Fruit fly (Drosophila melanogaster): ENCODE results near the gene CG13937.
A peak's percentile ranks its signal among the peaks of the same experiment; 100 is the strongest.

Gene CG13937

DNA sequence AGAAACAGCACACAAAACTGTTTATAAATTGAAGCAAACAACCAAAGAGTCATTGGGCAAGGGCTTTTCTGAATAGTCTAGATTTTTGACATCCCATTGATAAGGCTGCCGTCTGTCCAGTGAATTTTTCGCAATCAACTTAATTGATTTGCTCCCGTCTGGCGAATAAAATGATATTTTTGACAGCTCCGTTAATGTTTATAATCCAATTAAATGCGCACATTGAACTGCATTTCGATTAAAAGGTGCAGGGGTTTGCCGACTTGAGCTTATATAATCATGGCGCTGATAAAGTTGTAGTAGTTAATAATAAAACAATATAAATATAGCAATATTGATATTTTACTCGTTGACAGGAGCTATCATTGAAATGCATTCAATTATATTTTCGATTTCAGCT lies 26.2 kb upstream of the CG13937 start:
- TF ChIP-seq CG11617 (GFP tag; optimal IDR thresholded peaks at IDR 0.05) = no peak
- TF ChIP-seq pad (GFP tag; optimal IDR thresholded peaks at IDR 0.05) = no peak
- TF ChIP-seq CG5204 (GFP tag; optimal IDR thresholded peaks at IDR 0.05) = no peak
- TF ChIP-seq CG7045 (GFP tag; optimal IDR thresholded peaks at IDR 0.05) = no peak
- TF ChIP-seq kay (GFP tag; ENCODE audit: borderline replicate concordance) = no peak
- no peak for TF ChIP-seq Mnt (GFP tag; optimal IDR thresholded peaks at IDR 0.05)

dm6 chr3L:1906208-1906607 lies 23.4 kb upstream of the CG13937 start:
- TF ChIP-seq CG5204 (GFP tag; optimal IDR thresholded peaks at IDR 0.05) = no peak
- no peak for TF ChIP-seq CG7101 (tag; optimal IDR thresholded peaks at IDR 0.05)
- TF ChIP-seq tj (GFP tag; optimal IDR thresholded peaks at IDR 0.05) = no peak

DNA sequence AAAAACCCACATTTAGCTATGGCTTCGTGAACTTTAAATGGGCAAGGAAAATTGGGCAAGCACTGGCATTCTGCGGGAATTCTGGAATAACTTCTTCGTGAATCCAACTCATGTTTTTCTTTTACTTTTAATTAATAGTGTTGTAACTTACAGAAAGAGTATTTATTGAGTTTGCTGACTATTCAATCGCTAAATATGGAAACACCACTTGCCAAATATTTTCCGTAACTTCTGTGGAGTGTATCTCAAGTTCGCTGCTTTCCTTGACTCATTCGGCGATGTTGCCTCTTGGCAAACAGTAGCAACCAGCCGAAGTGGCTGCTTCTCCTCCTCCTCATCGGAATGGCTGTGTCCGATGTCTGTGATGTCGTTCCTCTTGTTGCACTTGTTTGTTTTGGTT lies 22.4 kb upstream of the CG13937 start:
- TF ChIP-seq CG1620 (GFP tag; optimal IDR thresholded peaks at IDR 0.05) (no peak), pad (GFP tag; optimal IDR thresholded peaks at IDR 0.05) (no peak), ovo (GFP tag; optimal IDR thresholded peaks at IDR 0.05) (no peak), cic (GFP tag; optimal IDR thresholded peaks at IDR 0.05) (no peak), CG12768 (GFP tag; optimal IDR thresholded peaks at IDR 0.05) (no peak), tj (GFP tag; optimal IDR thresholded peaks at IDR 0.05) (no peak), Crg-1 (GFP tag; optimal IDR thresholded peaks at IDR 0.05) (no peak), CG5204 (GFP tag; optimal IDR thresholded peaks at IDR 0.05) (no peak), Hr96 (GFP tag; optimal IDR thresholded peaks at IDR 0.05) (no peak)

DNA sequence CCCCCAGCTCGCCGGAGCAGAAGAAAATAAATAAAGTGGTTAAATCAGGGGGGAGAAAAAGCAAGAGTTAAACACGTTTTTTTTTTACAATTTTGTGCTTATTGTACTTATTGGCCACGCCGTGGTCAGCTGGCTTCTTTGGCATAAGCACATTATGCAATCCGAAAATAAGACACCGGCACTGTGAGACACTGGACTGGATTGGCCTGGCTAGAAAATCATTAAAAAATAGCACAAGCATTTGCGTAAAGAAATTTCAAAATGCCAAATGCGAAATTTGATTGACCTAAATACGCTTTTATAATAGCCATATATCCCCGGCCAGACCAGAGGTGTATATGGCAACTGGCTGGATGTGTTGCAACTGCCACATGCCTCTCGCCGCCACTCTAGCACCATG lies 21.6 kb upstream of the CG13937 start:
- TF ChIP-seq toe (GFP tag; optimal IDR thresholded peaks at IDR 0.05) (no peak), ovo (GFP tag; optimal IDR thresholded peaks at IDR 0.05) (no peak)

DNA sequence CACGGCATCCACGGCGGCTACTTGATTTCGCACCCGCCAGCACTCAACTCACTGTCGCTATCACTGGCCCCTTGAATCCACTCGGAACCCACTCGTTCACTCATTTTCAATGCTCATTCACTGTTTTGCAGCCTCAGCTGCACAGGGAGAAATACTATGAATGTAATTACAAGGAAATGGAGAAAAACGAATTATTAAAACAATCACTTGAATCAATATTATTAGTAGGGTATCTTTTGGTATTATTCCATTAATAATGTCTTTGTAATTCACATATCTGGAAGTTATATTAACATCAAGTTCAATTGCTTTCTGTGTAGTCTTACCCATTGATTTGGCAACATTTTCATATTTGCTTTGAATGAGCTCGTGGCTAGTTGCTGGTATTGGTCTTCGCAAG lies 17.8 kb upstream of the CG13937 start:
- no peak for TF ChIP-seq CG1620 (GFP tag; optimal IDR thresholded peaks at IDR 0.05)
- no peak for TF ChIP-seq pad (GFP tag; optimal IDR thresholded peaks at IDR 0.05)
- TF ChIP-seq toe (GFP tag; optimal IDR thresholded peaks at IDR 0.05) = no peak
- TF ChIP-seq CG5204 (GFP tag; optimal IDR thresholded peaks at IDR 0.05) = no peak

DNA sequence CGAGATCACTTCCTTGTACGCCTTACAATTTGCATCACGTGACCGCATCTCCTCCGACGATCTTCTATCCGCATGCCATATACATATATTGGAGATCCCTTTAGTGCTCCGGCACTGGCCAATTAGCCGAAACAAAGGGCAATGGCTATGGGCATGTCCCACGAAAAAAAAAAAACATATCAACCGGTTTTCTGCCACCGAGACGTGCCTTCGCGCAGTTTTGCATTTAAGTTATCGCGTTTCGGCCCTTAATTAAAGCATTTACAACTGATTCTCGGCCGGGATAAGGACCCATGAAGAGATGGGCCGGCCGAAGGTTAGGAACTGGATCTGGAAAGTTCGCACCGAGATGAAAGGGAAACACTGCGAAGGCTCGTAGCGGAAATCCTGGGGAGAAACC lies 16.8 kb upstream of the CG13937 start:
- no peak for TF ChIP-seq pad (GFP tag; optimal IDR thresholded peaks at IDR 0.05)
- TF ChIP-seq Crg-1 (GFP tag; optimal IDR thresholded peaks at IDR 0.05) = no peak

dm6 chr3L:1897709-1898108 lies 14.9 kb upstream of the CG13937 start:
- TF ChIP-seq kay (GFP tag; ENCODE audit: borderline replicate concordance) (no peak), CG12768 (GFP tag; optimal IDR thresholded peaks at IDR 0.05) (no peak), tj (GFP tag; optimal IDR thresholded peaks at IDR 0.05) (peak; percentile 86), CG11617 (GFP tag; optimal IDR thresholded peaks at IDR 0.05) (no peak)

dm6 chr3L:1891914-1892313 lies 9.1 kb upstream of the CG13937 start:
- TF ChIP-seq CG12768 (GFP tag; optimal IDR thresholded peaks at IDR 0.05) (no peak), CG14711 (tag; optimal IDR thresholded peaks at IDR 0.05) (no peak), CG7045 (GFP tag; optimal IDR thresholded peaks at IDR 0.05) (no peak), cnc (optimal IDR thresholded peaks at IDR 0.05) (no peak), CG7101 (tag; optimal IDR thresholded peaks at IDR 0.05) (no peak)

dm6 chr3L:1890941-1891340 lies 8.1 kb upstream of the CG13937 start:
- no peak for TF ChIP-seq Hr96 (GFP tag; optimal IDR thresholded peaks at IDR 0.05)
- no peak for TF ChIP-seq bab1 (GFP tag; optimal IDR thresholded peaks at IDR 0.05)
- no peak for TF ChIP-seq ovo (GFP tag; optimal IDR thresholded peaks at IDR 0.05)
- TF ChIP-seq CG33017 (tag; optimal IDR thresholded peaks at IDR 0.05) = no peak
- TF ChIP-seq Crg-1 (GFP tag; optimal IDR thresholded peaks at IDR 0.05) = no peak
- TF ChIP-seq CG11617 (GFP tag; optimal IDR thresholded peaks at IDR 0.05) = no peak
- TF ChIP-seq Mnt (GFP tag; optimal IDR thresholded peaks at IDR 0.05) = no peak
- no peak for TF ChIP-seq kay (GFP tag; ENCODE audit: borderline replicate concordance)
- TF ChIP-seq CG7045 (GFP tag; optimal IDR thresholded peaks at IDR 0.05) = no peak
- no peak for TF ChIP-seq cnc (optimal IDR thresholded peaks at IDR 0.05)

dm6 chr3L:1887929-1888529 lies 5.2 kb upstream of the CG13937 start:
- no peak for TF ChIP-seq CG14711 (tag; optimal IDR thresholded peaks at IDR 0.05)
- no peak for TF ChIP-seq CG1620 (GFP tag; optimal IDR thresholded peaks at IDR 0.05)
- peak; percentile 99 for TF ChIP-seq tj (GFP tag; optimal IDR thresholded peaks at IDR 0.05)
- TF ChIP-seq kay (GFP tag; ENCODE audit: borderline replicate concordance) = no peak
- TF ChIP-seq cic (GFP tag; optimal IDR thresholded peaks at IDR 0.05) = no peak

Data from whole organism, adult.